Fruit fly (Drosophila melanogaster) whole organism, pupa: ENCODE results near the gene CG42327.

Source experiments
- CG32121 ChIP-seq: fragments of 200-800 bp; sonication (Bioruptor generic); IDR thresholded peaks from 2 replicates; pipeline ENCODE4 v1.3.6; 2022; ENCODE audit warnings: missing biosample characterization, missing genetic modification characterization
- CG4496 ChIP-seq: fragments of 200-800 bp; sonication (Bioruptor generic); IDR thresholded peaks from 3 replicates; pipeline ENCODE4 v1.3.6; 2022; ENCODE audit warnings: missing biosample characterization, missing genetic modification characterization
- D1 ChIP-seq: fragments of 200-800 bp; sonication (Bioruptor generic); optimal IDR thresholded peaks from 2 replicates; lab custom pipeline; 2018; ENCODE audit warnings: missing biosample characterization, mild to moderate bottlenecking, missing genetic modification characterization, moderate library complexity
- Pif1A ChIP-seq: fragments of 200-800 bp; sonication (Bioruptor generic); optimal IDR thresholded peaks from 3 replicates; lab custom pipeline; 2016; ENCODE audit warnings: missing biosample characterization, missing genetic modification characterization
- Snoo ChIP-seq: fragments of 200-800 bp; sonication (Bioruptor generic); optimal IDR thresholded peaks from 3 replicates; lab custom pipeline; 2017; ENCODE audit warnings: missing biosample characterization, mild to moderate bottlenecking, missing genetic modification characterization, inconsistent platforms
- fd96Ca ChIP-seq: fragments of 200-800 bp; sonication (Bioruptor generic); IDR thresholded peaks from 3 replicates; pipeline ENCODE4 v1.3.6; 2022; ENCODE audit warnings: missing biosample characterization, missing genetic modification characterization
- gl ChIP-seq: fragments of 200-800 bp; sonication (Bioruptor generic); optimal IDR thresholded peaks from 2 replicates; lab custom pipeline; 2018; ENCODE audit warnings: missing biosample characterization, mild to moderate bottlenecking, missing genetic modification characterization
- rn ChIP-seq: fragments of 200-800 bp; sonication (Bioruptor generic); IDR thresholded peaks from 2 replicates; pipeline ENCODE4 v1.3.6; 2022; ENCODE audit warnings: missing biosample characterization, missing genetic modification characterization

dm6 chr3R:11606679-11607078 is 49.3 kb upstream of the CG42327 start:
- peak; percentile 40; the same call in 1 of the 2 replicates for TF ChIP-seq CG32121 (GFP tag; lab: Robert Waterston, UW)
- TF ChIP-seq CG4496 (GFP tag; lab: Robert Waterston, UW): peak; percentile 48; the same call in 1 of the 3 replicates
- TF ChIP-seq Snoo (tag; lab: Kevin White, UChicago): no peak
- TF ChIP-seq D1 (tag; lab: Kevin White, UChicago): no peak
- no peak for TF ChIP-seq gl (tag; lab: Kevin White, UChicago)
- TF ChIP-seq fd96Ca: peak; percentile 76
- no peak for TF ChIP-seq Pif1A (GFP tag; lab: Kevin White, UChicago)
- no peak for TF ChIP-seq rn
